Fruit fly (Drosophila melanogaster): ENCODE results near the gene CG18178.
A peak's percentile ranks its signal among the peaks of the same experiment; 100 is the strongest.

CG18178 gene

dm6 chr3L:9718929-9719328 lies at the start of gene CG18178, which contains the start of gene CG14174 (continued):
- TF ChIP-seq TFAM (GFP tag; optimal IDR thresholded peaks at IDR 0.05) (no peak), crp (GFP tag; optimal IDR thresholded peaks at IDR 0.05) (no peak), bigmax (GFP tag; optimal IDR thresholded peaks at IDR 0.05) (no peak), aop (GFP tag; IDR thresholded peaks at IDR 0.05) (no peak), CG8281 (tag; optimal IDR thresholded peaks at IDR 0.05) (peak; percentile 38), mirr (GFP tag; optimal IDR thresholded peaks at IDR 0.05) (no peak), CG7839 (tag; optimal IDR thresholded peaks at IDR 0.05) (peak; percentile 78), dm (GFP tag; optimal IDR thresholded peaks at IDR 0.05) (peak; percentile 84), ranshi (GFP tag; IDR thresholded peaks at IDR 0.05) (peak; percentile 50; the same call in 1 of the 2 replicates), HLHmδ (GFP tag; optimal IDR thresholded peaks at IDR 0.05) (no peak), Rfx (GFP tag; IDR thresholded peaks at IDR 0.05) (peak; percentile 85), Hand (GFP tag; optimal IDR thresholded peaks at IDR 0.05) (peak; percentile 2), chn (GFP tag; optimal IDR thresholded peaks at IDR 0.05) (no peak), Dref (GFP tag; IDR thresholded peaks at IDR 0.05) (no peak; the same call in 1 of the 2 replicates), cwo (GFP tag; optimal IDR thresholded peaks at IDR 0.05) (peak; percentile 48), CG15601 (tag; optimal IDR thresholded peaks at IDR 0.05) (peak; percentile 69), abd-A (tag; optimal IDR thresholded peaks at IDR 0.05) (no peak), mam (GFP tag; optimal IDR thresholded peaks at IDR 0.05) (peak; percentile 29), CkIIα-i1 (GFP tag; IDR thresholded peaks at IDR 0.05) (no peak), Kr (GFP tag; optimal IDR thresholded peaks at IDR 0.05) (no peak), Atf6 (GFP tag; IDR thresholded peaks at IDR 0.05) (no peak), chif (GFP tag; optimal IDR thresholded peaks at IDR 0.05) (no peak), Hr51 (GFP tag; optimal IDR thresholded peaks at IDR 0.05) (peak in 1 of 2 experiments; percentile 71), run (tag; optimal IDR thresholded peaks at IDR 0.05) (no peak), CG6654 (GFP tag; optimal IDR thresholded peaks at IDR 0.05) (no peak), trh (GFP tag; optimal IDR thresholded peaks at IDR 0.05) (no peak), CG14965 (GFP tag; optimal IDR thresholded peaks at IDR 0.05; ENCODE audit: borderline replicate concordance) (no peak), CG1647 (GFP tag; optimal IDR thresholded peaks at IDR 0.05) (no peak), E2f2 (GFP tag; IDR thresholded peaks at IDR 0.05) (peak; percentile 56), CG17328 (GFP tag; IDR thresholded peaks at IDR 0.05) (peak; percentile 67), al (GFP tag; IDR thresholded peaks at IDR 0.05) (peak; percentile 44; the same call in 1 of the 2 replicates), Trl (optimal IDR thresholded peaks at IDR 0.05) (no peak), Trl (GFP tag; optimal IDR thresholded peaks at IDR 0.05) (no peak), CG30020 (tag; optimal IDR thresholded peaks at IDR 0.05) (peak; percentile 72), h (optimal IDR thresholded peaks at IDR 0.05) (no peak), Doc3 (GFP tag; IDR thresholded peaks at IDR 0.05; ENCODE audit: partially characterized antibody) (no peak), CG12659 (GFP tag; optimal IDR thresholded peaks at IDR 0.05) (peak; percentile 77), CG5245 (GFP tag; optimal IDR thresholded peaks at IDR 0.05) (peak; percentile 41), CG9215 (GFP tag; IDR thresholded peaks at IDR 0.05) (peak; percentile 36), CG31441 (GFP tag; IDR thresholded peaks at IDR 0.05) (peak; percentile 69), CG14710 (tag; optimal IDR thresholded peaks at IDR 0.05) (peak; percentile 86), Hsf (GFP tag; optimal IDR thresholded peaks at IDR 0.05) (peak; percentile 25), Taf1 (GFP tag; IDR thresholded peaks at IDR 0.05) (peak; percentile 50; the same call in 1 of the 2 replicates), Dll (GFP tag; IDR thresholded peaks at IDR 0.05; ENCODE audit: partially characterized antibody) (peak; percentile 66), slou (GFP tag; optimal IDR thresholded peaks at IDR 0.05) (no peak), CG10565 (GFP tag; optimal IDR thresholded peaks at IDR 0.05) (no peak), lov (optimal IDR thresholded peaks at IDR 0.05) (no peak), lov (GFP tag; IDR thresholded peaks at IDR 0.05) (no peak), CHES-1-like (GFP tag; optimal IDR thresholded peaks at IDR 0.05) (peak; percentile 25), Oaz (GFP tag; IDR thresholded peaks at IDR 0.05) (no peak), Usf (GFP tag; optimal IDR thresholded peaks at IDR 0.05) (peak; percentile 38), Gug (GFP tag; IDR thresholded peaks at IDR 0.05) (peak; percentile 13; the same call in 1 of the 4 replicates)

Measured in whole organism, embryonic.